Worm (Caenorhabditis elegans) whole organism, L2 larva: Measurements from ENCODE around the gene T10G3.3.

ENCODE experiments used
- F13H6.1 ChIP-seq: sonication (generic microtip); optimal IDR thresholded peaks from 2 replicates; lab custom pipeline; 2016; ENCODE audit warnings: missing genetic modification characterization, missing compliant biosample characterization
- R02D3.7 ChIP-seq: fragments of 150-350 bp; optimal IDR thresholded peaks from 2 replicates; lab custom pipeline; 2014; ENCODE audit warnings: missing biosample characterization, missing genetic modification characterization
- alr-1 ChIP-seq: fragments of 150-350 bp; optimal IDR thresholded peaks from 2 replicates; lab custom pipeline; 2014; ENCODE audit warnings: missing biosample characterization, missing genetic modification characterization
- ceh-16 ChIP-seq: fragments of 150-350 bp; optimal IDR thresholded peaks from 2 replicates; lab custom pipeline; 2014; ENCODE audit warnings: missing biosample characterization, missing genetic modification characterization
- crh-2 ChIP-seq: sonication (generic microtip); optimal IDR thresholded peaks from 2 replicates; lab custom pipeline; 2017; ENCODE audit warnings: missing biosample characterization, missing genetic modification characterization
- egl-27 ChIP-seq: sonication (generic microtip); optimal IDR thresholded peaks from 3 replicates; lab custom pipeline; 2017; ENCODE audit warnings: missing biosample characterization, missing genetic modification reagents, missing genetic modification characterization
- lin-39 ChIP-seq: fragments of 150-350 bp; optimal IDR thresholded peaks from 2 replicates; lab custom pipeline; 2014; ENCODE audit warnings: missing biosample characterization, missing genetic modification reagents, missing genetic modification characterization
- lsy-2 ChIP-seq, 2 experiments: fragments of 150-350 bp in 1 of 2; sonication (generic microtip) in 1 of 2; optimal IDR thresholded peaks; 2 replicates each; lab custom pipeline; 2014 to 2017; ENCODE audit warnings: missing biosample characterization in 2 of 2, missing genetic modification characterization in 2 of 2
- nhr-21 ChIP-seq: fragments of 150-350 bp; optimal IDR thresholded peaks from 2 replicates; lab custom pipeline; 2014; ENCODE audit warnings: missing biosample characterization, missing genetic modification characterization
- nhr-237 ChIP-seq: fragments of 150-350 bp; optimal IDR thresholded peaks from 2 replicates; lab custom pipeline; 2014; ENCODE audit warnings: missing biosample characterization, missing genetic modification characterization
- snpc-4 ChIP-seq: fragments of 150-350 bp; optimal IDR thresholded peaks from 2 replicates; lab custom pipeline; 2014; ENCODE audit warnings: missing biosample characterization, missing genetic modification characterization
- unc-62 ChIP-seq: fragments of 150-350 bp; optimal IDR thresholded peaks from 2 replicates; lab custom pipeline; 2014; ENCODE audit warnings: missing biosample characterization, missing genetic modification reagents, missing genetic modification characterization
- ztf-11 ChIP-seq: sonication (generic microtip); optimal IDR thresholded peaks from 2 replicates; lab custom pipeline; 2017; ENCODE audit warnings: missing biosample characterization, missing genetic modification characterization

- TF ChIP-seq snpc-4: no peak
- TF ChIP-seq ceh-16 (tag; lab: Kevin White, UChicago): peak; percentile 57
- no peak for TF ChIP-seq F13H6.1 (tag; lab: Kevin White, UChicago)
- TF ChIP-seq lin-39: no peak
- no peak for TF ChIP-seq unc-62 (GFP tag; lab: Kevin White, UChicago)
- TF ChIP-seq nhr-237: no peak
- no peak for TF ChIP-seq R02D3.7 (tag; lab: Kevin White, UChicago)
- TF ChIP-seq nhr-21 (tag; lab: Kevin White, UChicago): peak; percentile 4
- no peak for TF ChIP-seq ztf-11
- TF ChIP-seq egl-27 (tag; lab: Kevin White, UChicago): peak; percentile 13
- TF ChIP-seq lsy-2 (tag; optimal IDR thresholded peaks at IDR 0.05; lab: Kevin White, UChicago): no peak
- TF ChIP-seq alr-1: no peak
- TF ChIP-seq crh-2 (tag; lab: Kevin White, UChicago): no peak
These were observed at the start of gene T10G3.3 for ce11 chrV:13489830-13490229.
